Worm (Caenorhabditis elegans) whole organism, early embryonic: ENCODE results near the gene arrd-22.

Experiments used
- aly-1 ChIP-seq: sonication (generic microtip); optimal IDR thresholded peaks from 2 replicates; lab custom pipeline; 2016; ENCODE audit warnings: missing genetic modification characterization, missing compliant biosample characterization
- ama-1 ChIP-seq: fragments of 150-350 bp; optimal IDR thresholded peaks from 2 replicates; lab custom pipeline; 2014
- ceh-13 ChIP-seq: fragments of 200-800 bp; sonication (Bioruptor generic); optimal IDR thresholded peaks from 2 replicates; lab custom pipeline; 2018; ENCODE audit warnings: mild to moderate bottlenecking, missing genetic modification characterization, missing compliant biosample characterization
- ets-7 ChIP-seq: sonication (generic microtip); optimal IDR thresholded peaks from 2 replicates; lab custom pipeline; 2016; ENCODE audit warnings: missing genotype, missing genetic modification characterization, missing compliant biosample characterization
- flt-1 ChIP-seq: fragments of 200-800 bp; sonication (Bioruptor generic); IDR thresholded peaks from 2 replicates; pipeline ENCODE4 v1.3.6; 2022; ENCODE audit warnings: missing genetic modification characterization, missing compliant biosample characterization
- hmbx-1 ChIP-seq: sonication (generic microtip); optimal IDR thresholded peaks from 2 replicates; lab custom pipeline; 2016; ENCODE audit warnings: mild to moderate bottlenecking, missing genetic modification characterization, missing compliant biosample characterization
- hmg-4 ChIP-seq: fragments of 200-800 bp; sonication (Bioruptor generic); optimal IDR thresholded peaks from 2 replicates; lab custom pipeline; 2018; ENCODE audit warnings: mild to moderate bottlenecking, missing genetic modification characterization, missing compliant biosample characterization
- pes-1 ChIP-seq: fragments of 200-800 bp; sonication (Bioruptor generic); IDR thresholded peaks from 2 replicates; pipeline ENCODE4 v1.3.6; 2022; ENCODE audit warnings: missing genetic modification reagents, missing genetic modification characterization, missing compliant biosample characterization
- scrt-1 ChIP-seq: fragments of 200-800 bp; sonication (Bioruptor generic); IDR thresholded peaks from 2 replicates; pipeline ENCODE4 v1.3.6; 2022; ENCODE audit warnings: missing genetic modification characterization, missing compliant biosample characterization
- sea-1 ChIP-seq: fragments of 200-800 bp; sonication (Bioruptor generic); conservative IDR thresholded peaks from 2 replicates; pipeline ENCODE4 v1.3.6; 2022; ENCODE audit warnings: missing genetic modification characterization, missing compliant biosample characterization
- tbx-11 ChIP-seq: fragments of 200-800 bp; sonication (Bioruptor generic); IDR thresholded peaks from 2 replicates; pipeline ENCODE4 v1.3.6; 2022; ENCODE audit warnings: missing genetic modification characterization, missing compliant biosample characterization
- tbx-37 ChIP-seq: fragments of 200-800 bp; sonication (Bioruptor generic); conservative IDR thresholded peaks from 2 replicates; pipeline ENCODE4 v1.3.6; 2022; ENCODE audit warnings: missing genetic modification reagents, missing genetic modification characterization, missing compliant biosample characterization
- tra-4 ChIP-seq: sonication (generic microtip); optimal IDR thresholded peaks from 2 replicates; lab custom pipeline; 2017; ENCODE audit warnings: missing genetic modification characterization, missing compliant biosample characterization

DNA sequence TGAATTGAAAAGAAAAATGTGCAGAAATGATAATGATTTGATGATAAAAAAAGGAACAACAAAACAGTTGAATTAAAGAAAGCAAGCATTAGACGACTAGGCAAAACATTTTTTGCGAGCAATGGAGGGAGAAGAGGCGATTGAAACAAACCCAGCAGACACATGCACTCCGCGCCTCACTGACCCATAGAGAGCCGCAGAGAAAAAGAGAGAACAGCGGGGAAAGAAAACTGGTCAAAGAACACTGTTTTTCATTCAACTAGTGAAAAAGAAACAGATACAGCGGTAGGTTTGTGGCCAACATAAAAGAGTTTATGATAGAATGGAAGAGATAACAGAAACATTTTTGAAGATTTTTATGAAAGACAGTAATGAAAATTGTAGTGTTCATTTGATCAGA, 22.0 kb upstream of the arrd-22 start:
- TF ChIP-seq tbx-11 (GFP tag; lab: Robert Waterston, UW) (no peak), ets-7 (tag; lab: Kevin White, UChicago) (no peak), tra-4 (no peak), ceh-13 (GFP tag; lab: Kevin White, UChicago) (no peak), hmbx-1 (tag; lab: Kevin White, UChicago) (no peak), scrt-1 (GFP tag; lab: Robert Waterston, UW) (no peak), ama-1 (lab: Kevin White, UChicago) (no peak), aly-1 (tag; lab: Kevin White, UChicago) (no peak), tbx-37 (GFP tag; lab: Robert Waterston, UW) (no peak), sea-1 (GFP tag; lab: Robert Waterston, UW) (no peak), hmg-4 (no peak), pes-1 (GFP tag; lab: Robert Waterston, UW) (no peak), flt-1 (GFP tag; lab: Robert Waterston, UW) (no peak)
